Fruit fly (Drosophila melanogaster) whole organism, prepupa: ENCODE measurements around the gene Tcs5.

Source experiments
- Blimp-1 ChIP-seq: fragments of 200-800 bp; sonication (Bioruptor generic); optimal IDR thresholded peaks from 3 replicates; lab custom pipeline; 2017; ENCODE audit warnings: missing biosample characterization, missing genetic modification characterization, mild to moderate bottlenecking, moderate library complexity, missing genetic modification reagents
- CG10631 ChIP-seq: fragments of 200-800 bp; sonication (Bioruptor generic); optimal IDR thresholded peaks from 2 replicates; lab custom pipeline; 2016; ENCODE audit warnings: missing biosample characterization, missing genetic modification characterization
- CG10669 ChIP-seq: fragments of 200-800 bp; sonication (Bioruptor generic); optimal IDR thresholded peaks from 3 replicates; lab custom pipeline; 2018; ENCODE audit warnings: missing biosample characterization, mild to moderate bottlenecking, missing genetic modification characterization, moderate library complexity
- CG11294 ChIP-seq: fragments of 200-800 bp; sonication (Bioruptor generic); IDR thresholded peaks from 2 replicates; pipeline ENCODE4 v1.3.6; 2022; ENCODE audit warnings: missing biosample characterization, missing genetic modification characterization
- CG11762 ChIP-seq: fragments of 200-800 bp; sonication (Bioruptor generic); optimal IDR thresholded peaks from 3 replicates; lab custom pipeline; 2016; ENCODE audit warnings: missing biosample characterization, missing genetic modification characterization; ENCODE audit not compliant: insufficient read depth
- CG15336 ChIP-seq: fragments of 200-800 bp; sonication (Bioruptor generic); IDR thresholded peaks from 2 replicates; pipeline ENCODE4 v1.3.6; 2022; ENCODE audit warnings: missing biosample characterization, missing genetic modification characterization
- CG3032 ChIP-seq: fragments of 200-800 bp; optimal IDR thresholded peaks from 2 replicates; lab custom pipeline; 2019; ENCODE audit warnings: missing biosample characterization, mild to moderate bottlenecking, missing genetic modification characterization, moderate library complexity
- CG31627 ChIP-seq: fragments of 200-800 bp; sonication (Bioruptor generic); optimal IDR thresholded peaks from 3 replicates; lab custom pipeline; 2016; ENCODE audit warnings: missing biosample characterization, missing genetic modification characterization
- CG32006 ChIP-seq: fragments of 200-800 bp; sonication (Bioruptor generic); optimal IDR thresholded peaks from 3 replicates; lab custom pipeline; 2017; ENCODE audit warnings: missing biosample characterization, mild to moderate bottlenecking, missing genetic modification characterization
- CG4318 ChIP-seq: fragments of 200-800 bp; sonication (Bioruptor generic); optimal IDR thresholded peaks from 3 replicates; lab custom pipeline; 2017; ENCODE audit warnings: missing biosample characterization, mild to moderate bottlenecking, missing genetic modification characterization
- CG6163 ChIP-seq: fragments of 200-800 bp; sonication (Bioruptor generic); IDR thresholded peaks from 3 replicates; pipeline ENCODE4 v1.3.6; 2022; ENCODE audit warnings: missing biosample characterization, missing genetic modification characterization
- CG6854 ChIP-seq: fragments of 200-800 bp; sonication (Bioruptor generic); optimal IDR thresholded peaks from 2 replicates; lab custom pipeline; 2017; ENCODE audit warnings: missing biosample characterization, mild to moderate bottlenecking, missing genetic modification characterization
- CG9139 ChIP-seq: fragments of 200-800 bp; sonication (Bioruptor generic); optimal IDR thresholded peaks from 3 replicates; lab custom pipeline; 2017; ENCODE audit warnings: missing biosample characterization, mild to moderate bottlenecking, missing genetic modification characterization
- Eip78C ChIP-seq: fragments of 200-800 bp; sonication (Bioruptor generic); peaks from one replicate; lab custom pipeline; 2016; ENCODE audit warnings: missing biosample characterization, missing genetic modification characterization
- Eip93F ChIP-seq: fragments of 200-800 bp; sonication (Bioruptor generic); optimal IDR thresholded peaks from 2 replicates; lab custom pipeline; 2016; ENCODE audit warnings: missing biosample characterization, mild to moderate bottlenecking, missing genetic modification characterization
- Ets21C ChIP-seq: fragments of 200-800 bp; sonication (Bioruptor generic); optimal IDR thresholded peaks from 3 replicates; lab custom pipeline; 2016; ENCODE audit warnings: missing biosample characterization, missing genetic modification characterization
- Ets96B ChIP-seq: fragments of 200-800 bp; optimal IDR thresholded peaks from 2 replicates; lab custom pipeline; 2019; ENCODE audit warnings: missing biosample characterization, mild to moderate bottlenecking, missing genetic modification characterization, moderate library complexity
- Gug ChIP-seq: fragments of 200-800 bp; sonication (Bioruptor generic); IDR thresholded peaks from 2 replicates; pipeline ENCODE4 v1.3.6; 2022; ENCODE audit warnings: missing biosample characterization, missing genetic modification characterization
- Hr38 ChIP-seq: sonication (Bioruptor generic); optimal IDR thresholded peaks from 2 replicates; lab custom pipeline; 2016; ENCODE audit warnings: missing biosample characterization, missing genetic modification characterization
- Lpt ChIP-seq: fragments of 200-800 bp; sonication (Bioruptor generic); optimal IDR thresholded peaks from 3 replicates; lab custom pipeline; 2016; ENCODE audit warnings: missing biosample characterization, missing genetic modification characterization
- Met ChIP-seq: fragments of 200-800 bp; sonication (Bioruptor generic); optimal IDR thresholded peaks from 3 replicates; lab custom pipeline; 2016; ENCODE audit warnings: missing biosample characterization, missing genetic modification characterization
- Smox ChIP-seq: fragments of 200-800 bp; sonication (Bioruptor generic); optimal IDR thresholded peaks from 3 replicates; lab custom pipeline; 2016; ENCODE audit warnings: missing biosample characterization, missing genetic modification characterization
- Sox102F ChIP-seq: fragments of 200-800 bp; sonication (Bioruptor generic); optimal IDR thresholded peaks from 2 replicates; lab custom pipeline; 2016; ENCODE audit warnings: missing biosample characterization, mild to moderate bottlenecking, missing genetic modification characterization
- Sox14 ChIP-seq: fragments of 200-800 bp; sonication (Bioruptor generic); optimal IDR thresholded peaks from 3 replicates; lab custom pipeline; 2016; ENCODE audit warnings: missing biosample characterization, missing genetic modification characterization
- achi ChIP-seq: fragments of 200-800 bp; sonication (Bioruptor generic); optimal IDR thresholded peaks from 3 replicates; lab custom pipeline; 2016; ENCODE audit warnings: missing biosample characterization, missing genetic modification characterization
- dac ChIP-seq: fragments of 200-800 bp; sonication (Bioruptor generic); optimal IDR thresholded peaks from 2 replicates; lab custom pipeline; 2017; ENCODE audit warnings: missing biosample characterization, mild to moderate bottlenecking, missing genetic modification characterization
- eg ChIP-seq: fragments of 200-800 bp; sonication (Bioruptor generic); IDR thresholded peaks from 3 replicates; pipeline ENCODE4 v1.3.6; 2022; ENCODE audit warnings: missing biosample characterization, missing genetic modification characterization
- fd59A ChIP-seq: fragments of 200-800 bp; sonication (Bioruptor generic); optimal IDR thresholded peaks from 2 replicates; lab custom pipeline; 2017; ENCODE audit warnings: missing biosample characterization, mild to moderate bottlenecking, missing genetic modification characterization, missing genetic modification reagents
- fkh ChIP-seq: fragments of 200-800 bp; sonication (Bioruptor generic); optimal IDR thresholded peaks from 3 replicates; lab custom pipeline; 2017; ENCODE audit warnings: missing biosample characterization, mild to moderate bottlenecking, missing genetic modification characterization, moderate library complexity
- lz ChIP-seq: fragments of 200-800 bp; sonication (Bioruptor generic); optimal IDR thresholded peaks from 3 replicates; lab custom pipeline; 2016; ENCODE audit warnings: missing biosample characterization, missing genetic modification characterization
- net ChIP-seq: fragments of 200-800 bp; sonication (Bioruptor generic); optimal IDR thresholded peaks from 3 replicates; lab custom pipeline; 2016; ENCODE audit warnings: missing biosample characterization, missing genetic modification characterization
- pdm3 ChIP-seq: fragments of 200-800 bp; sonication (Bioruptor generic); optimal IDR thresholded peaks from 3 replicates; lab custom pipeline; 2016; ENCODE audit warnings: missing biosample characterization, missing genetic modification characterization
- salr ChIP-seq, 2 experiments: fragments of 200-800 bp; sonication (Bioruptor generic); optimal IDR thresholded peaks; 3 replicates each; lab custom pipeline; 2016 to 2018; ENCODE audit warnings: missing biosample characterization in 2 of 2, missing genetic modification characterization in 2 of 2, mild to moderate bottlenecking in 1 of 2
- spab ChIP-seq: fragments of 200-800 bp; sonication (Bioruptor generic); optimal IDR thresholded peaks from 2 replicates; lab custom pipeline; 2017; ENCODE audit warnings: missing biosample characterization, mild to moderate bottlenecking, missing genetic modification characterization, missing genetic modification reagents
- ss ChIP-seq, 2 experiments: fragments of 200-800 bp; sonication (Bioruptor generic); optimal IDR thresholded peaks; 2 replicates in 1 of 2; 3 replicates in 1 of 2; lab custom pipeline; 2017 to 2018; ENCODE audit warnings: mild to moderate bottlenecking in 2 of 2, missing biosample characterization in 2 of 2, missing genetic modification characterization in 2 of 2, moderate library complexity in 1 of 2
- vri ChIP-seq: fragments of 200-800 bp; sonication (Bioruptor generic); optimal IDR thresholded peaks from 3 replicates; lab custom pipeline; 2016; ENCODE audit warnings: missing biosample characterization, mild to moderate bottlenecking, missing genetic modification characterization

Gene Tcs5

DNA sequence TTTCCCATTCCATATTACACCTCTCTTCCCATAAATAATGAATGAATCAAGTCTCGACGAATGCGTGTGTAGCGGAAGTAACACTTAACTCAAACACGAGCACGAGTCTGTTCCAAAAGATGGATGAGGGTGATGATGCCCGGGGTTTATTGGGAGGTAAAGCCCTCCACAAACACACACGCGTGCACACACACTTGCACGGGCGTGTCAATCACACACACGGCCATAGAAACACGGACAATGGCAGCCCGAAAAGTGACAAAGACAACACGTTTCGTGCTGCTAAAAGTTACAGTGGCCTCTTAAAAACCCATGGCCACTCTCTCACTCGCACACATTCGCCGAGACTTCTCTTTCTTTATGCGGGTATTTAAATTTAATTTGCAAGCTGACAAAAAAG is 39.7 kb upstream of the Tcs5 start:
- no peak for TF ChIP-seq CG31627 (GFP tag; lab: Kevin White, UChicago)
- no peak for TF ChIP-seq CG10631 (GFP tag; lab: Kevin White, UChicago)
- TF ChIP-seq Gug (GFP tag; lab: Robert Waterston, UW): no peak
- TF ChIP-seq fd59A: no peak
- no peak for TF ChIP-seq CG15336 (GFP tag; lab: Robert Waterston, UW)
- TF ChIP-seq Smox (GFP tag; lab: Kevin White, UChicago): no peak
- no peak for TF ChIP-seq CG11294
- TF ChIP-seq CG6854 (GFP tag; lab: Kevin White, UChicago): no peak
- TF ChIP-seq Ets96B (tag; lab: Kevin White, UChicago): no peak
- no peak for TF ChIP-seq dac (GFP tag; lab: Kevin White, UChicago)
- no peak for TF ChIP-seq ss (GFP tag; optimal IDR thresholded peaks at IDR 0.05; lab: Kevin White, UChicago)

dm6 chr3L:5176789-5177188 is 37.6 kb upstream of the Tcs5 start:
- TF ChIP-seq Eip93F: peak; percentile 21
- TF ChIP-seq Sox14 (GFP tag; lab: Kevin White, UChicago): peak; percentile 6
- TF ChIP-seq CG11762 (GFP tag; lab: Kevin White, UChicago): no peak
- TF ChIP-seq pdm3 (GFP tag; lab: Kevin White, UChicago): no peak
- peak; percentile 10 for TF ChIP-seq Eip78C (GFP tag; lab: Kevin White, UChicago)
- TF ChIP-seq dac (GFP tag; lab: Kevin White, UChicago): no peak
- peak; percentile 93 for TF ChIP-seq vri (GFP tag; lab: Kevin White, UChicago)

- TF ChIP-seq CG15336 (GFP tag; lab: Robert Waterston, UW): no peak
- peak; percentile 71 for TF ChIP-seq Eip78C (GFP tag; lab: Kevin White, UChicago)
- peak; percentile 24 for TF ChIP-seq net
- peak; percentile 21 for TF ChIP-seq Lpt (GFP tag; lab: Kevin White, UChicago)
- TF ChIP-seq CG9139: no peak
- no peak for TF ChIP-seq Ets21C
- TF ChIP-seq achi (GFP tag; lab: Kevin White, UChicago): peak; percentile 3
- TF ChIP-seq spab (GFP tag; lab: Kevin White, UChicago): peak; percentile 12
- 0 out of 3 replicates have a peak, but pooled peaks have one; percentile 19 for TF ChIP-seq CG6163 (GFP tag; lab: Robert Waterston, UW)
- no peak for TF ChIP-seq Blimp-1 (GFP tag; lab: Kevin White, UChicago)
- peak; percentile 5 for TF ChIP-seq CG10669
- no peak for TF ChIP-seq lz (GFP tag; lab: Kevin White, UChicago)
- no peak for TF ChIP-seq CG10631 (GFP tag; lab: Kevin White, UChicago)
- TF ChIP-seq CG6854 (GFP tag; lab: Kevin White, UChicago): no peak
Observed at dm6 chr3L:5176071-5176470, 36.9 kb upstream of the Tcs5 start.

- TF ChIP-seq net (no peak), CG10669 (no peak), Smox (GFP tag; lab: Kevin White, UChicago) (no peak), CG3032 (tag; lab: Kevin White, UChicago) (no peak), Ets21C (no peak), Gug (GFP tag; lab: Robert Waterston, UW) (no peak), Met (GFP tag; lab: Kevin White, UChicago) (no peak), CG32006 (GFP tag; lab: Kevin White, UChicago) (no peak), CG4318 (GFP tag; lab: Kevin White, UChicago) (no peak), fkh (GFP tag; lab: Kevin White, UChicago) (no peak), Sox102F (GFP tag; lab: Kevin White, UChicago) (no peak), salr (GFP tag; optimal IDR thresholded peaks at IDR 0.05; lab: Kevin White, UChicago) (no peak), CG31627 (GFP tag; lab: Kevin White, UChicago) (no peak), eg (no peak), CG6854 (GFP tag; lab: Kevin White, UChicago) (no peak), Hr38 (GFP tag; lab: Kevin White, UChicago) (no peak), dac (GFP tag; lab: Kevin White, UChicago) (no peak)
Observed at dm6 chr3L:5172470-5172869, 33.3 kb upstream of the Tcs5 start.
